Worm (Caenorhabditis elegans) whole organism, late embryonic: ENCODE data around the gene asp-18.

Experiments
- ceh-18 ChIP-seq: sonication (generic microtip); optimal IDR thresholded peaks from 2 replicates; lab custom pipeline; 2016; ENCODE audit warnings: missing genetic modification characterization, missing compliant biosample characterization
- ceh-31 ChIP-seq: sonication (generic microtip); optimal IDR thresholded peaks from 2 replicates; lab custom pipeline; 2016; ENCODE audit warnings: missing genetic modification characterization, missing compliant biosample characterization
- ceh-9 ChIP-seq: sonication (generic microtip); optimal IDR thresholded peaks from 2 replicates; lab custom pipeline; 2016; ENCODE audit warnings: mild to moderate bottlenecking, missing genetic modification characterization, inconsistent platforms, missing compliant biosample characterization
- mec-3 ChIP-seq: sonication (generic microtip); optimal IDR thresholded peaks from 2 replicates; lab custom pipeline; 2016; ENCODE audit warnings: borderline replicate concordance, missing genetic modification characterization, missing compliant biosample characterization
- zip-5 ChIP-seq: sonication (generic microtip); optimal IDR thresholded peaks from 2 replicates; lab custom pipeline; 2016; ENCODE audit warnings: missing genetic modification characterization, missing compliant biosample characterization

ce11 chrV:18772761-18773160 is 41.3 kb upstream of the asp-18 start, which contains the start of gene clec-257:
- no peak for TF ChIP-seq ceh-9 (tag; lab: Kevin White, UChicago)
- TF ChIP-seq ceh-18 = no peak
- no peak for TF ChIP-seq zip-5 (tag; lab: Kevin White, UChicago)
- no peak for TF ChIP-seq mec-3
- no peak for TF ChIP-seq ceh-31 (tag; lab: Kevin White, UChicago)
